Fruit fly (Drosophila melanogaster) whole organism, embryonic: ENCODE results near the gene CG2145.
A peak's percentile ranks its signal among the peaks of the same experiment; 100 is the strongest.

ENCODE experiments used
- Blimp-1 ChIP-seq: fragments of 200-800 bp; sonication (Bioruptor generic); optimal IDR thresholded peaks from 3 replicates; lab custom pipeline; 2018; ENCODE audit warnings: missing biosample characterization, missing genetic modification characterization, mild to moderate bottlenecking, moderate library complexity, missing genetic modification reagents
- CG10366 ChIP-seq: fragments of 200-800 bp; sonication (Bioruptor generic); IDR thresholded peaks from 2 replicates; pipeline ENCODE4 v1.3.6; 2022; ENCODE audit warnings: missing biosample characterization, missing genetic modification characterization
- CG10543 ChIP-seq: fragments of 200-800 bp; sonication (Bioruptor generic); optimal IDR thresholded peaks from 3 replicates; lab custom pipeline; 2017; ENCODE audit warnings: missing biosample characterization, mild to moderate bottlenecking, missing genetic modification characterization, moderate library complexity
- CG11456 ChIP-seq: fragments of 200-800 bp; sonication (Bioruptor generic); IDR thresholded peaks from 3 replicates; pipeline ENCODE4 v1.3.6; 2022; ENCODE audit warnings: missing biosample characterization, missing genetic modification characterization
- CG14050 ChIP-seq: fragments of 200-800 bp; sonication (Bioruptor generic); IDR thresholded peaks from 3 replicates; pipeline ENCODE4 v1.3.6; 2022; ENCODE audit warnings: missing biosample characterization, missing genetic modification characterization
- CG1529 ChIP-seq: fragments of 200-800 bp; sonication (Bioruptor generic); optimal IDR thresholded peaks from 3 replicates; lab custom pipeline; 2018; ENCODE audit warnings: missing biosample characterization, missing genetic modification characterization
- CG1602 ChIP-seq: fragments of 200-800 bp; sonication (Bioruptor generic); optimal IDR thresholded peaks from 3 replicates; lab custom pipeline; 2016; ENCODE audit warnings: missing biosample characterization, missing genetic modification characterization
- CG1603 ChIP-seq: fragments of 200-800 bp; sonication (Bioruptor generic); optimal IDR thresholded peaks from 2 replicates; lab custom pipeline; 2019; ENCODE audit warnings: missing biosample characterization, mild to moderate bottlenecking, missing genetic modification characterization, moderate library complexity
- CG18764 ChIP-seq: fragments of 200-800 bp; sonication (Bioruptor generic); optimal IDR thresholded peaks from 3 replicates; lab custom pipeline; 2016; ENCODE audit warnings: missing biosample characterization, missing genetic modification characterization
- CG30403 ChIP-seq: fragments of 200-800 bp; sonication (Bioruptor generic); optimal IDR thresholded peaks from 3 replicates; lab custom pipeline; 2016; ENCODE audit warnings: missing biosample characterization, missing genetic modification characterization
- CG32532 ChIP-seq: fragments of 200-800 bp; sonication (Bioruptor generic); IDR thresholded peaks from 2 replicates; pipeline ENCODE4 v1.3.6; 2022; ENCODE audit warnings: missing biosample characterization, missing genetic modification characterization
- CG34224 ChIP-seq: fragments of 200-800 bp; sonication (Bioruptor generic); IDR thresholded peaks from 3 replicates; pipeline ENCODE4 v1.3.6; 2022; ENCODE audit warnings: missing biosample characterization, missing genetic modification characterization; ENCODE audit not compliant: partially characterized antibody
- CG4854 ChIP-seq: fragments of 200-800 bp; sonication (Bioruptor generic); optimal IDR thresholded peaks from 2 replicates; lab custom pipeline; 2016; ENCODE audit warnings: missing biosample characterization, missing genetic modification characterization, inconsistent platforms
- CG6272 ChIP-seq: fragments of 200-800 bp; sonication (Bioruptor generic); IDR thresholded peaks from 2 replicates; pipeline ENCODE4 v1.3.6; 2022; ENCODE audit warnings: missing biosample characterization, missing genetic modification characterization
- CG8290 ChIP-seq, 3 experiments: fragments of 200-800 bp; sonication (Bioruptor generic); optimal IDR thresholded peaks; 2 replicates each; lab custom pipeline; 2016 to 2019; ENCODE audit warnings: missing biosample characterization in 3 of 3, missing genetic modification characterization in 3 of 3, mild to moderate bottlenecking in 2 of 3, moderate library complexity in 1 of 3
- CG9932 ChIP-seq: fragments of 200-800 bp; sonication (Bioruptor generic); IDR thresholded peaks from 2 replicates; pipeline ENCODE4 v1.3.6; 2022; ENCODE audit warnings: missing biosample characterization, missing genetic modification characterization
- D ChIP-seq, 2 experiments: fragments of 200-800 bp in 1 of 2; fragments of >200 bp in 1 of 2; sonication (Bioruptor generic) in 1 of 2; optimal IDR thresholded peaks; 2 replicates in 1 of 2; 3 replicates in 1 of 2; lab custom pipeline; 2017; ENCODE audit warnings: mild to moderate bottlenecking in 1 of 2, missing biosample characterization in 1 of 2, missing genetic modification characterization in 1 of 2, missing genetic modification reagents in 1 of 2
- GATAe ChIP-seq: fragments of 200-800 bp; sonication (Bioruptor generic); conservative IDR thresholded peaks from 2 replicates; pipeline ENCODE4 v1.3.6; 2022; ENCODE audit warnings: missing biosample characterization, missing genetic modification characterization
- Hr39 ChIP-seq: fragments of >200 bp; optimal IDR thresholded peaks from 2 replicates; lab custom pipeline; 2017
- Hr51 ChIP-seq, 2 experiments: fragments of 200-800 bp; sonication (Bioruptor generic); optimal IDR thresholded peaks; 2 replicates in 1 of 2; 3 replicates in 1 of 2; lab custom pipeline; 2016 to 2018; ENCODE audit warnings: missing biosample characterization in 2 of 2, missing genetic modification characterization in 2 of 2, mild to moderate bottlenecking in 1 of 2, moderate library complexity in 1 of 2
- Hsf ChIP-seq: fragments of 200-800 bp; sonication (Bioruptor generic); optimal IDR thresholded peaks from 3 replicates; lab custom pipeline; 2016; ENCODE audit warnings: missing biosample characterization, missing genetic modification characterization
- Myb ChIP-seq: fragments of 200-800 bp; sonication (Bioruptor generic); optimal IDR thresholded peaks from 2 replicates; lab custom pipeline; 2016; ENCODE audit warnings: missing biosample characterization, missing genetic modification characterization
- Oaz ChIP-seq: fragments of 200-800 bp; sonication (Bioruptor generic); IDR thresholded peaks from 2 replicates; pipeline ENCODE4 v1.3.6; 2022; ENCODE audit warnings: missing biosample characterization, missing genetic modification characterization
- Scr ChIP-seq: fragments of 200-800 bp; sonication (Bioruptor generic); IDR thresholded peaks from 2 replicates; pipeline ENCODE4 v1.3.6; 2022; ENCODE audit warnings: missing biosample characterization, missing genetic modification characterization; ENCODE audit not compliant: partially characterized antibody
- Sry-δ ChIP-seq: fragments of 200-800 bp; sonication (Bioruptor generic); optimal IDR thresholded peaks from 2 replicates; lab custom pipeline; 2016; ENCODE audit warnings: missing biosample characterization, missing genetic modification characterization
- Trl ChIP-seq, 3 experiments: fragments of >200 bp in 2 of 3; fragments of 200-800 bp in 1 of 3; sonication (Bioruptor generic) in 1 of 3; optimal IDR thresholded peaks; 2 replicates in 1 of 3; 3 replicates in 2 of 3; lab custom pipeline; 2016 to 2017; ENCODE audit warnings: missing biosample characterization in 1 of 3, missing genetic modification characterization in 1 of 3
- YL-1 ChIP-seq: fragments of 200-800 bp; sonication (Bioruptor generic); optimal IDR thresholded peaks from 3 replicates; lab custom pipeline; 2017; ENCODE audit warnings: missing biosample characterization, mild to moderate bottlenecking, missing genetic modification characterization
- amos ChIP-seq: fragments of 200-800 bp; sonication (Bioruptor generic); IDR thresholded peaks from 2 replicates; pipeline ENCODE4 v1.3.6; 2022; ENCODE audit warnings: missing biosample characterization, missing genetic modification characterization; ENCODE audit not compliant: partially characterized antibody
- ash1 ChIP-seq: fragments of 200-800 bp; sonication (Bioruptor generic); optimal IDR thresholded peaks from 2 replicates; lab custom pipeline; 2018; ENCODE audit warnings: missing biosample characterization, mild to moderate bottlenecking, missing genetic modification characterization
- chinmo ChIP-seq: fragments of 200-800 bp; sonication (Bioruptor generic); IDR thresholded peaks from 4 replicates; pipeline ENCODE4 v1.3.6; 2022; ENCODE audit warnings: missing biosample characterization, missing genetic modification characterization; ENCODE audit not compliant: partially characterized antibody
- ci ChIP-seq: fragments of 200-800 bp; sonication (Bioruptor generic); IDR thresholded peaks from 3 replicates; pipeline ENCODE4 v1.3.6; 2022; ENCODE audit warnings: missing biosample characterization, missing genetic modification characterization
- crp ChIP-seq, 2 experiments: fragments of 200-800 bp; sonication (Bioruptor generic); optimal IDR thresholded peaks; 2 replicates in 1 of 2; 3 replicates in 1 of 2; lab custom pipeline; 2017; ENCODE audit warnings: missing biosample characterization in 2 of 2, missing genetic modification characterization in 2 of 2, mild to moderate bottlenecking in 1 of 2, moderate library complexity in 1 of 2
- ewg ChIP-seq: fragments of 200-800 bp; sonication (Bioruptor generic); optimal IDR thresholded peaks from 3 replicates; lab custom pipeline; 2017; ENCODE audit warnings: mild to moderate bottlenecking, missing biosample characterization, missing genetic modification reagents, missing genetic modification characterization
- gfzf ChIP-seq: fragments of 200-800 bp; sonication (Bioruptor generic); optimal IDR thresholded peaks from 2 replicates; lab custom pipeline; 2016; ENCODE audit warnings: missing biosample characterization, mild to moderate bottlenecking, missing genetic modification characterization, moderate library complexity
- hbn ChIP-seq: fragments of 200-800 bp; sonication (Bioruptor generic); IDR thresholded peaks from 2 replicates; pipeline ENCODE4 v1.3.6; 2022; ENCODE audit warnings: missing biosample characterization, missing genetic modification characterization; ENCODE audit not compliant: partially characterized antibody
- lbe ChIP-seq: fragments of 200-800 bp; sonication (Bioruptor generic); optimal IDR thresholded peaks from 2 replicates; lab custom pipeline; 2016; ENCODE audit warnings: missing biosample characterization, mild to moderate bottlenecking, missing genetic modification characterization
- oc ChIP-seq: fragments of 200-800 bp; sonication (Bioruptor generic); optimal IDR thresholded peaks from 2 replicates; lab custom pipeline; 2018; ENCODE audit warnings: missing biosample characterization, mild to moderate bottlenecking, missing genetic modification characterization, moderate library complexity
- prd ChIP-seq, 3 experiments: fragments of >200 bp in 2 of 3; fragments of 200-800 bp in 1 of 3; sonication (Bioruptor generic) in 1 of 3; optimal IDR thresholded peaks in 2 of 3; IDR thresholded peaks in 1 of 3; 2 replicates in 2 of 3; 3 replicates in 1 of 3; pipeline versions ENCODE4 v1.3.6 to Lab custom; 2017 to 2022; ENCODE audit warnings: missing biosample characterization in 1 of 3, missing genetic modification characterization in 1 of 3
- pros ChIP-seq: fragments of 200-800 bp; sonication (Bioruptor generic); optimal IDR thresholded peaks from 3 replicates; lab custom pipeline; 2019; ENCODE audit warnings: missing biosample characterization, mild to moderate bottlenecking, missing genetic modification characterization, moderate library complexity
- psq ChIP-seq: fragments of 200-800 bp; sonication (Bioruptor generic); optimal IDR thresholded peaks from 2 replicates; lab custom pipeline; 2017; ENCODE audit warnings: missing biosample characterization, missing genetic modification characterization
- rib ChIP-seq: fragments of 200-800 bp; sonication (Bioruptor generic); IDR thresholded peaks from 2 replicates; pipeline ENCODE4 v1.3.6; 2022; ENCODE audit warnings: missing biosample characterization, missing genetic modification characterization
- scrt ChIP-seq: fragments of 200-800 bp; sonication (Bioruptor generic); optimal IDR thresholded peaks from 2 replicates; lab custom pipeline; 2018; ENCODE audit warnings: missing biosample characterization, mild to moderate bottlenecking, missing genetic modification characterization, moderate library complexity
- sim ChIP-seq: fragments of 200-800 bp; sonication (Bioruptor generic); IDR thresholded peaks from 2 replicates; pipeline ENCODE4 v1.3.6; 2022; ENCODE audit warnings: missing biosample characterization, missing genetic modification characterization
- slou ChIP-seq: fragments of 200-800 bp; sonication (Bioruptor generic); optimal IDR thresholded peaks from 3 replicates; lab custom pipeline; 2016; ENCODE audit warnings: missing biosample characterization, missing genetic modification characterization
- so ChIP-seq: fragments of 200-800 bp; sonication (Bioruptor generic); IDR thresholded peaks from 3 replicates; pipeline ENCODE4 v1.3.6; 2022; ENCODE audit warnings: missing biosample characterization, missing genetic modification characterization
- sr ChIP-seq: fragments of 200-800 bp; sonication (Bioruptor generic); IDR thresholded peaks from 3 replicates; pipeline ENCODE4 v1.3.6; 2022; ENCODE audit warnings: missing biosample characterization, missing genetic modification characterization
- tll ChIP-seq, 2 experiments: fragments of 200-800 bp in 1 of 2; fragments of >200 bp in 1 of 2; sonication (Bioruptor generic) in 1 of 2; optimal IDR thresholded peaks; 2 replicates each; lab custom pipeline; 2017 to 2019; ENCODE audit warnings: missing biosample characterization in 2 of 2, missing genetic modification characterization in 2 of 2, mild to moderate bottlenecking in 1 of 2, moderate library complexity in 1 of 2
- unpg ChIP-seq: fragments of 200-800 bp; sonication (Bioruptor generic); optimal IDR thresholded peaks from 3 replicates; lab custom pipeline; 2018; ENCODE audit warnings: missing biosample characterization, mild to moderate bottlenecking, missing genetic modification characterization, moderate library complexity

Gene CG2145

DNA sequence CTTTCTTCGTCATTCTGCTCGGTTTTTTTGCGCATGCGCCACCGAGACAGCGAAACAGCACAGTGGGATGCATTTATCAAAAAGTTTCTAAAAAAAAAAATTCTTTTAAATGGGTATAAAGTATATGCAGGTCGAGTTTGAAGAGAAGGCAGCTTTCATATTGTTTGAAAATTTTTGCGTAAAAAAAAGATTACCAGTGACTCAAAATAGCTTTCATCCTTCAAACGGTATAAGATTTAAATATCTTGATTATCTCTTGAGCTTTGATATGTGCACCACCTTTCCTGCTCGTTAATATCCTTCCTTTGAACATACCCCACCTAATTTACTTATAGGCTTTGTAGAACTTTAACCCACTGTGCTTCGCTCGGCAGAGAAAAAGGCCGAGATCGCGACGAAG is 22.2 kb upstream of the CG2145 start (continued):
- TF ChIP-seq CG32532 (no peak; the same call in 1 of the 2 replicates), CG10543 (GFP tag; lab: Kevin White, UChicago) (no peak), YL-1 (GFP tag; lab: Kevin White, UChicago) (no peak), unpg (GFP tag; lab: Kevin White, UChicago) (peak; percentile 62), gfzf (GFP tag; lab: Kevin White, UChicago) (no peak), CG6272 (GFP tag; lab: Robert Waterston, UW) (no peak), psq (GFP tag; lab: Kevin White, UChicago) (no peak), scrt (GFP tag; lab: Kevin White, UChicago) (peak; percentile 6), crp (GFP tag; optimal IDR thresholded peaks at IDR 0.05; lab: Kevin White, UChicago) (peak in 1 of 2 experiments; percentile 4), sr (GFP tag; lab: Robert Waterston, UW) (no peak), amos (GFP tag; lab: Robert Waterston, UW) (no peak), Blimp-1 (peak; percentile 64), CG10366 (GFP tag; lab: Robert Waterston, UW) (peak; percentile 27; the same call in 1 of the 2 replicates), hbn (GFP tag; lab: Robert Waterston, UW) (no peak), lbe (GFP tag; lab: Kevin White, UChicago) (no peak), Trl (optimal IDR thresholded peaks at IDR 0.05; lab: Kevin White, UChicago) (no peak), Trl (GFP tag; optimal IDR thresholded peaks at IDR 0.05; lab: Kevin White, UChicago) (peak; percentile 70), prd (optimal IDR thresholded peaks at IDR 0.05; lab: Kevin White, UChicago) (no peak), prd (GFP tag; IDR thresholded peaks at IDR 0.05; lab: Robert Waterston, UW) (peak; percentile 69), Hsf (peak; percentile 74), GATAe (GFP tag; lab: Robert Waterston, UW) (no peak), Hr51 (GFP tag; optimal IDR thresholded peaks at IDR 0.05; lab: Kevin White, UChicago) (peak; percentile 30 to 71), CG18764 (GFP tag; lab: Kevin White, UChicago) (no peak), Scr (GFP tag; lab: Robert Waterston, UW) (no peak), CG14050 (no peak; the same call in 2 of the 3 replicates), Sry-δ (GFP tag; lab: Kevin White, UChicago) (peak; percentile 8), chinmo (GFP tag; lab: Robert Waterston, UW) (no peak), ci (GFP tag; lab: Robert Waterston, UW) (no peak; the same call in 2 of the 3 replicates), CG1603 (tag; lab: Kevin White, UChicago) (peak; percentile 27), so (no peak), CG4854 (GFP tag; lab: Kevin White, UChicago) (peak; percentile 15), CG8290 (GFP tag; optimal IDR thresholded peaks at IDR 0.05; lab: Kevin White, UChicago) (no peak), CG8290 (tag; optimal IDR thresholded peaks at IDR 0.05; lab: Kevin White, UChicago) (peak in 1 of 2 experiments; percentile 7), ash1 (GFP tag; lab: Kevin White, UChicago) (no peak), CG1602 (peak; percentile 57), CG1529 (GFP tag; lab: Kevin White, UChicago) (peak; percentile 49), CG11456 (GFP tag; lab: Robert Waterston, UW) (no peak), CG34224 (no peak), pros (peak; percentile 5), tll (GFP tag; optimal IDR thresholded peaks at IDR 0.05; lab: Kevin White, UChicago) (no peak), sim (GFP tag; lab: Robert Waterston, UW) (no peak), Hr39 (lab: Kevin White, UChicago) (no peak), Myb (GFP tag; lab: Kevin White, UChicago) (no peak), oc (tag; lab: Kevin White, UChicago) (peak; percentile 35), rib (no peak), Oaz (peak; percentile 33; the same call in 1 of the 2 replicates), CG9932 (GFP tag; lab: Robert Waterston, UW) (no peak), D (optimal IDR thresholded peaks at IDR 0.05; lab: Kevin White, UChicago) (no peak), D (GFP tag; optimal IDR thresholded peaks at IDR 0.05; lab: Kevin White, UChicago) (peak; percentile 75), ewg (GFP tag; lab: Kevin White, UChicago) (peak; percentile 65), slou (peak; percentile 22), CG30403 (GFP tag; lab: Kevin White, UChicago) (peak; percentile 71)
